Fruit fly (Drosophila melanogaster) whole organism, larva: Measurements from ENCODE around the gene Rab9Fb.

ENCODE experiments used
- noc ChIP-seq: fragments of 200-800 bp; sonication (Bioruptor generic); optimal IDR thresholded peaks from 3 replicates; lab custom pipeline; 2019; ENCODE audit warnings: missing biosample characterization, mild to moderate bottlenecking, missing genetic modification characterization, moderate library complexity

Gene Rab9Fb

DNA sequence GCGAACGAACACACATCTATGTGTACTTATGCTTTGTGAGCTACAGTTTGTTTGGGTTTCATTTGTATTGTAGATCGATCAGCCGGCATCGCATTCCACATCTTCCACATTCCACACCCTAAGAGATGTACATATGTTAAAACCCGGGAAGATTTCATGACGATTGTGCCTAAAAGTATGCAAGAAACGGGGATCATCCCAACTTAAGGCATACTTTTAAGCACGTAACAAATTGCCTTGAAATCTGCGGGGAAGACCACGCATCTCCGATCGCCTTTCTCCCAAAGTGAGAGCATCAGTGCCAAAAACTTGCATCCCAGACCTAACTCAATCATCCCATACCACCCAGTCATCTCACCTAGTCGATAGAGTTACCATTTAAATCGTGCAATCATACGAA lies 30.6 kb downstream of the Rab9Fb start:
- TF ChIP-seq noc (tag; lab: Kevin White, UChicago) = no peak

DNA sequence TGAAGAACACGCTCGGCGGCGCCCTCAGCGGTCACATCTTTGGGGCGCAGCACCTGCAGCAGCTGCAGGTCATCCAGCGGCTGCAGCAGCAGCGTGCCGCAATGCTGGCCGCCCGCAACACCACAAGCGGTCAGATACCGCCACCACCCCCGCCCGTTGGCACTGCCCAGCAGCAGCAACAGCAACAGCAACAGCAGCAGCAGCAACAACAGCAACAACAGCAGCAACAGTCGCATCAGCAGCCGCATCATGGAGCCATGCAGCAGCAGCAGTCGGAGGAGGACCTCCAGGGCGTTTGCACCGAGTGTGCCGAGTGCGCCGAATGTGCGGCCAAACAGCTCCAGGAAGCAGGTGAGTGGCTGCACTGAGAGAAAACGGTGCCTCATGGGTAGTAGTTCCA lies 39.7 kb downstream of the Rab9Fb start:
- no peak for TF ChIP-seq noc (tag; lab: Kevin White, UChicago)

- no peak for TF ChIP-seq noc (tag; lab: Kevin White, UChicago)
These were observed 45.9 kb downstream of the Rab9Fb start for dm6 chrX:10906222-10906866.

dm6 chrX:10905467-10905866 lies 46.8 kb downstream of the Rab9Fb start, which contains the start of gene CG43901:
Gene CG43901, plus strand, starts transcription at chrX:10905767.
- TF ChIP-seq noc (tag; lab: Kevin White, UChicago) = no peak

- no peak for TF ChIP-seq noc (tag; lab: Kevin White, UChicago)
These were observed 47.2 kb downstream of the Rab9Fb start for dm6 chrX:10905047-10905446.
